Fruit fly (Drosophila melanogaster) whole organism, prepupa: ENCODE results near the gene msd5.

Experiments
- Blimp-1 ChIP-seq: fragments of 200-800 bp; sonication (Bioruptor generic); optimal IDR thresholded peaks from 3 replicates; lab custom pipeline; 2017; ENCODE audit warnings: missing biosample characterization, missing genetic modification characterization, mild to moderate bottlenecking, moderate library complexity, missing genetic modification reagents
- CG10631 ChIP-seq: fragments of 200-800 bp; sonication (Bioruptor generic); optimal IDR thresholded peaks from 2 replicates; lab custom pipeline; 2016; ENCODE audit warnings: missing biosample characterization, missing genetic modification characterization
- CG10669 ChIP-seq: fragments of 200-800 bp; sonication (Bioruptor generic); optimal IDR thresholded peaks from 3 replicates; lab custom pipeline; 2018; ENCODE audit warnings: missing biosample characterization, mild to moderate bottlenecking, missing genetic modification characterization, moderate library complexity
- CG11902 ChIP-seq: fragments of 200-800 bp; sonication (Bioruptor generic); optimal IDR thresholded peaks from 3 replicates; lab custom pipeline; 2016; ENCODE audit warnings: missing biosample characterization, missing genetic modification characterization
- CG15336 ChIP-seq: fragments of 200-800 bp; sonication (Bioruptor generic); IDR thresholded peaks from 2 replicates; pipeline ENCODE4 v1.3.6; 2022; ENCODE audit warnings: missing biosample characterization, missing genetic modification characterization
- CG16779 ChIP-seq: fragments of 200-800 bp; sonication (Bioruptor generic); optimal IDR thresholded peaks from 3 replicates; lab custom pipeline; 2017; ENCODE audit warnings: missing biosample characterization, mild to moderate bottlenecking, missing genetic modification characterization
- CG3032 ChIP-seq: fragments of 200-800 bp; optimal IDR thresholded peaks from 2 replicates; lab custom pipeline; 2019; ENCODE audit warnings: missing biosample characterization, mild to moderate bottlenecking, missing genetic modification characterization, moderate library complexity
- CG34406 ChIP-seq: fragments of 200-800 bp; sonication (Bioruptor generic); optimal IDR thresholded peaks from 3 replicates; lab custom pipeline; 2016; ENCODE audit warnings: missing biosample characterization, missing genetic modification characterization
- CG3919 ChIP-seq: fragments of 200-800 bp; sonication (Bioruptor generic); optimal IDR thresholded peaks from 3 replicates; lab custom pipeline; 2016; ENCODE audit warnings: missing biosample characterization, missing genetic modification characterization
- CG6163 ChIP-seq: fragments of 200-800 bp; sonication (Bioruptor generic); IDR thresholded peaks from 3 replicates; pipeline ENCODE4 v1.3.6; 2022; ENCODE audit warnings: missing biosample characterization, missing genetic modification characterization
- CG6276 ChIP-seq: fragments of 200-800 bp; sonication (Bioruptor generic); optimal IDR thresholded peaks from 2 replicates; lab custom pipeline; 2017; ENCODE audit warnings: missing biosample characterization, mild to moderate bottlenecking, missing genetic modification characterization
- CG6792 ChIP-seq: fragments of 200-800 bp; sonication (Bioruptor generic); optimal IDR thresholded peaks from 3 replicates; lab custom pipeline; 2016; ENCODE audit warnings: missing biosample characterization, missing genetic modification characterization
- CG6854 ChIP-seq: fragments of 200-800 bp; sonication (Bioruptor generic); optimal IDR thresholded peaks from 2 replicates; lab custom pipeline; 2017; ENCODE audit warnings: missing biosample characterization, mild to moderate bottlenecking, missing genetic modification characterization
- CG7368 ChIP-seq: fragments of 200-800 bp; sonication (Bioruptor generic); optimal IDR thresholded peaks from 3 replicates; lab custom pipeline; 2016; ENCODE audit warnings: missing biosample characterization, missing genetic modification characterization
- CG8119 ChIP-seq: fragments of 200-800 bp; sonication (Bioruptor generic); IDR thresholded peaks from 3 replicates; pipeline ENCODE4 v1.3.6; 2022; ENCODE audit warnings: missing biosample characterization, missing genetic modification characterization
- CG8319 ChIP-seq: fragments of 200-800 bp; sonication (Bioruptor generic); optimal IDR thresholded peaks from 3 replicates; lab custom pipeline; 2016; ENCODE audit warnings: missing biosample characterization, missing genetic modification characterization
- CG8632 ChIP-seq: fragments of 200-800 bp; sonication (Bioruptor generic); optimal IDR thresholded peaks from 3 replicates; lab custom pipeline; 2016; ENCODE audit warnings: missing biosample characterization, missing genetic modification characterization
- CG9139 ChIP-seq: fragments of 200-800 bp; sonication (Bioruptor generic); optimal IDR thresholded peaks from 3 replicates; lab custom pipeline; 2017; ENCODE audit warnings: missing biosample characterization, mild to moderate bottlenecking, missing genetic modification characterization
- Eip75B ChIP-seq: fragments of 200-800 bp; sonication (Bioruptor generic); optimal IDR thresholded peaks from 3 replicates; lab custom pipeline; 2016; ENCODE audit warnings: missing biosample characterization, missing genetic modification characterization
- Eip93F ChIP-seq: fragments of 200-800 bp; sonication (Bioruptor generic); optimal IDR thresholded peaks from 2 replicates; lab custom pipeline; 2016; ENCODE audit warnings: missing biosample characterization, mild to moderate bottlenecking, missing genetic modification characterization
- Ets21C ChIP-seq: fragments of 200-800 bp; sonication (Bioruptor generic); optimal IDR thresholded peaks from 3 replicates; lab custom pipeline; 2016; ENCODE audit warnings: missing biosample characterization, missing genetic modification characterization
- Gug ChIP-seq: fragments of 200-800 bp; sonication (Bioruptor generic); IDR thresholded peaks from 2 replicates; pipeline ENCODE4 v1.3.6; 2022; ENCODE audit warnings: missing biosample characterization, missing genetic modification characterization
- Hr38 ChIP-seq: sonication (Bioruptor generic); optimal IDR thresholded peaks from 2 replicates; lab custom pipeline; 2016; ENCODE audit warnings: missing biosample characterization, missing genetic modification characterization
- Hr4 ChIP-seq: fragments of 200-800 bp; sonication (Bioruptor generic); optimal IDR thresholded peaks from 3 replicates; lab custom pipeline; 2016; ENCODE audit warnings: missing biosample characterization, missing genetic modification characterization
- Lpt ChIP-seq: fragments of 200-800 bp; sonication (Bioruptor generic); optimal IDR thresholded peaks from 3 replicates; lab custom pipeline; 2016; ENCODE audit warnings: missing biosample characterization, missing genetic modification characterization
- Met ChIP-seq: fragments of 200-800 bp; sonication (Bioruptor generic); optimal IDR thresholded peaks from 3 replicates; lab custom pipeline; 2016; ENCODE audit warnings: missing biosample characterization, missing genetic modification characterization
- OdsH ChIP-seq: fragments of 200-800 bp; sonication (Bioruptor generic); optimal IDR thresholded peaks from 3 replicates; lab custom pipeline; 2016; ENCODE audit warnings: missing biosample characterization, missing genetic modification characterization
- Smox ChIP-seq: fragments of 200-800 bp; sonication (Bioruptor generic); optimal IDR thresholded peaks from 3 replicates; lab custom pipeline; 2016; ENCODE audit warnings: missing biosample characterization, missing genetic modification characterization
- Sox14 ChIP-seq: fragments of 200-800 bp; sonication (Bioruptor generic); optimal IDR thresholded peaks from 3 replicates; lab custom pipeline; 2016; ENCODE audit warnings: missing biosample characterization, missing genetic modification characterization
- Sox15 ChIP-seq: fragments of 200-800 bp; sonication (Bioruptor generic); optimal IDR thresholded peaks from 3 replicates; lab custom pipeline; 2016; ENCODE audit warnings: missing biosample characterization, missing genetic modification characterization
- achi ChIP-seq: fragments of 200-800 bp; sonication (Bioruptor generic); optimal IDR thresholded peaks from 3 replicates; lab custom pipeline; 2016; ENCODE audit warnings: missing biosample characterization, missing genetic modification characterization
- acj6 ChIP-seq: fragments of 200-800 bp; sonication (Bioruptor generic); optimal IDR thresholded peaks from 3 replicates; lab custom pipeline; 2016; ENCODE audit warnings: missing biosample characterization, missing genetic modification characterization
- cyc ChIP-seq: fragments of 200-800 bp; sonication (Bioruptor generic); optimal IDR thresholded peaks from 3 replicates; lab custom pipeline; 2016; ENCODE audit warnings: missing biosample characterization, missing genetic modification characterization
- dac ChIP-seq: fragments of 200-800 bp; sonication (Bioruptor generic); optimal IDR thresholded peaks from 2 replicates; lab custom pipeline; 2017; ENCODE audit warnings: missing biosample characterization, mild to moderate bottlenecking, missing genetic modification characterization
- dsx ChIP-seq: fragments of 200-800 bp; optimal IDR thresholded peaks from 3 replicates; lab custom pipeline; 2019; ENCODE audit warnings: missing biosample characterization, mild to moderate bottlenecking, missing genetic modification characterization, moderate library complexity; ENCODE audit not compliant: poor library complexity, severe bottlenecking
- eg ChIP-seq: fragments of 200-800 bp; sonication (Bioruptor generic); IDR thresholded peaks from 3 replicates; pipeline ENCODE4 v1.3.6; 2022; ENCODE audit warnings: missing biosample characterization, missing genetic modification characterization
- esn ChIP-seq: fragments of 200-800 bp; sonication (Bioruptor generic); optimal IDR thresholded peaks from 2 replicates; lab custom pipeline; 2016; ENCODE audit warnings: missing biosample characterization, mild to moderate bottlenecking, missing genetic modification characterization, moderate library complexity
- fd59A ChIP-seq: fragments of 200-800 bp; sonication (Bioruptor generic); optimal IDR thresholded peaks from 2 replicates; lab custom pipeline; 2017; ENCODE audit warnings: missing biosample characterization, mild to moderate bottlenecking, missing genetic modification characterization, missing genetic modification reagents
- fd85E ChIP-seq: fragments of 200-800 bp; sonication (Bioruptor generic); optimal IDR thresholded peaks from 3 replicates; lab custom pipeline; 2016; ENCODE audit warnings: missing biosample characterization, missing genetic modification characterization
- fkh ChIP-seq: fragments of 200-800 bp; sonication (Bioruptor generic); optimal IDR thresholded peaks from 3 replicates; lab custom pipeline; 2017; ENCODE audit warnings: missing biosample characterization, mild to moderate bottlenecking, missing genetic modification characterization, moderate library complexity
- pdm3 ChIP-seq: fragments of 200-800 bp; sonication (Bioruptor generic); optimal IDR thresholded peaks from 3 replicates; lab custom pipeline; 2016; ENCODE audit warnings: missing biosample characterization, missing genetic modification characterization
- salr ChIP-seq, 2 experiments: fragments of 200-800 bp; sonication (Bioruptor generic); optimal IDR thresholded peaks; 3 replicates each; lab custom pipeline; 2016 to 2018; ENCODE audit warnings: missing biosample characterization in 2 of 2, missing genetic modification characterization in 2 of 2, mild to moderate bottlenecking in 1 of 2
- spab ChIP-seq: fragments of 200-800 bp; sonication (Bioruptor generic); optimal IDR thresholded peaks from 2 replicates; lab custom pipeline; 2017; ENCODE audit warnings: missing biosample characterization, mild to moderate bottlenecking, missing genetic modification characterization, missing genetic modification reagents
- ss ChIP-seq, 2 experiments: fragments of 200-800 bp; sonication (Bioruptor generic); optimal IDR thresholded peaks; 2 replicates in 1 of 2; 3 replicates in 1 of 2; lab custom pipeline; 2017 to 2018; ENCODE audit warnings: mild to moderate bottlenecking in 2 of 2, missing biosample characterization in 2 of 2, missing genetic modification characterization in 2 of 2, moderate library complexity in 1 of 2
- svp ChIP-seq: fragments of 200-800 bp; sonication (Bioruptor generic); peaks from one replicate; lab custom pipeline; 2016; ENCODE audit warnings: missing biosample characterization, missing genetic modification characterization
- topi ChIP-seq: fragments of 200-800 bp; sonication (Bioruptor generic); optimal IDR thresholded peaks from 3 replicates; lab custom pipeline; 2016; ENCODE audit warnings: missing biosample characterization, missing genetic modification characterization

Gene msd5

dm6 chr3L:1376014-1376745, 43.2 kb upstream of the msd5 start (continued):
- TF ChIP-seq CG16779 (tag; lab: Kevin White, UChicago): no peak
- peak; percentile 68 for TF ChIP-seq Sox14 (GFP tag; lab: Kevin White, UChicago)
- TF ChIP-seq dac (GFP tag; lab: Kevin White, UChicago): peak; percentile 70
- TF ChIP-seq Hr38: no peak
- TF ChIP-seq topi (GFP tag; lab: Kevin White, UChicago): peak; percentile 36
- TF ChIP-seq eg (GFP tag; lab: Robert Waterston, UW): peak; percentile 80
- peak; percentile 78 for TF ChIP-seq CG6276 (GFP tag; lab: Kevin White, UChicago)
- no peak for TF ChIP-seq CG6854 (GFP tag; lab: Kevin White, UChicago)
- peak; percentile 27 for TF ChIP-seq CG6792 (GFP tag; lab: Kevin White, UChicago)
- TF ChIP-seq CG8119: peak; percentile 85

- TF ChIP-seq Ets21C (GFP tag; lab: Kevin White, UChicago) (peak; percentile 25), Eip75B (GFP tag; lab: Kevin White, UChicago) (peak; percentile 45), CG8119 (peak; percentile 75), svp (peak; percentile 80), CG6792 (GFP tag; lab: Kevin White, UChicago) (peak; percentile 56), dsx (GFP tag; lab: Kevin White, UChicago) (no peak), dac (GFP tag; lab: Kevin White, UChicago) (peak; percentile 52), fd85E (GFP tag; lab: Kevin White, UChicago) (no peak), esn (GFP tag; lab: Kevin White, UChicago) (peak; percentile 73), CG16779 (tag; lab: Kevin White, UChicago) (no peak), Eip93F (GFP tag; lab: Kevin White, UChicago) (no peak), Met (peak; percentile 76), CG3919 (GFP tag; lab: Kevin White, UChicago) (peak; percentile 46), CG3032 (peak; percentile 28), CG15336 (peak; percentile 80), Smox (GFP tag; lab: Kevin White, UChicago) (peak; percentile 73), Gug (GFP tag; lab: Robert Waterston, UW) (peak; percentile 61; the same call in 1 of the 2 replicates), cyc (GFP tag; lab: Kevin White, UChicago) (no peak), CG10669 (GFP tag; lab: Kevin White, UChicago) (no peak), CG6854 (GFP tag; lab: Kevin White, UChicago) (no peak), spab (GFP tag; lab: Kevin White, UChicago) (no peak), CG6163 (GFP tag; lab: Robert Waterston, UW) (peak; percentile 82), Blimp-1 (no peak), Hr4 (GFP tag; lab: Kevin White, UChicago) (peak; percentile 82), CG10631 (GFP tag; lab: Kevin White, UChicago) (peak; percentile 55), fkh (GFP tag; lab: Kevin White, UChicago) (no peak), CG34406 (peak; percentile 78), OdsH (GFP tag; lab: Kevin White, UChicago) (peak; percentile 73), Lpt (GFP tag; lab: Kevin White, UChicago) (peak; percentile 29), CG8319 (GFP tag; lab: Kevin White, UChicago) (no peak), fd59A (GFP tag; lab: Kevin White, UChicago) (peak; percentile 12), acj6 (GFP tag; lab: Kevin White, UChicago) (peak; percentile 74), Sox15 (peak; percentile 39), ss (GFP tag; optimal IDR thresholded peaks at IDR 0.05; lab: Kevin White, UChicago) (no peak), achi (GFP tag; lab: Kevin White, UChicago) (peak; percentile 48), CG9139 (GFP tag; lab: Kevin White, UChicago) (no peak), salr (GFP tag; optimal IDR thresholded peaks at IDR 0.05; lab: Kevin White, UChicago) (peak in 1 of 2 experiments; percentile 57), CG8632 (peak; percentile 68), CG11902 (GFP tag; lab: Kevin White, UChicago) (no peak), topi (GFP tag; lab: Kevin White, UChicago) (peak; percentile 37), Hr38 (no peak), eg (GFP tag; lab: Robert Waterston, UW) (peak; percentile 75), pdm3 (GFP tag; lab: Kevin White, UChicago) (peak; percentile 74), CG7368 (GFP tag; lab: Kevin White, UChicago) (no peak)
These were observed 41.6 kb upstream of the msd5 start for dm6 chr3L:1374438-1375133.
